Worm (Caenorhabditis elegans) whole organism, mixed stage, embryonic: Measurements from ENCODE around the gene phf-15.

Experiments
- elt-3 ChIP-seq: fragments of 150-350 bp; optimal IDR thresholded peaks from 2 replicates; lab custom pipeline; 2014; ENCODE audit warnings: missing biosample characterization, missing genetic modification characterization
- lin-13 ChIP-seq: fragments of 150-350 bp; optimal IDR thresholded peaks from 2 replicates; lab custom pipeline; 2014; ENCODE audit warnings: missing biosample characterization, missing genetic modification characterization
- lsy-2 ChIP-seq: fragments of 150-350 bp; optimal IDR thresholded peaks from 2 replicates; lab custom pipeline; 2014; ENCODE audit warnings: missing biosample characterization, missing genetic modification characterization
- nhr-12 ChIP-seq: fragments of 150-350 bp; optimal IDR thresholded peaks from 2 replicates; lab custom pipeline; 2014; ENCODE audit warnings: missing biosample characterization, missing genetic modification characterization
- nhr-76 ChIP-seq: sonication (generic microtip); optimal IDR thresholded peaks from 2 replicates; lab custom pipeline; 2017; ENCODE audit warnings: missing biosample characterization, missing genetic modification characterization
- snpc-4 ChIP-seq: fragments of 150-350 bp; optimal IDR thresholded peaks from 2 replicates; lab custom pipeline; 2014; ENCODE audit warnings: missing biosample characterization, missing genetic modification characterization
- unc-39 ChIP-seq: fragments of 150-350 bp; optimal IDR thresholded peaks from 2 replicates; lab custom pipeline; 2014; ENCODE audit warnings: missing biosample characterization, missing genetic modification characterization
- unc-62 ChIP-seq: fragments of 150-350 bp; optimal IDR thresholded peaks from 2 replicates; lab custom pipeline; 2014; ENCODE audit warnings: missing biosample characterization, missing genetic modification reagents, missing genetic modification characterization

- TF ChIP-seq unc-62 (GFP tag; lab: Kevin White, UChicago) (no peak), nhr-12 (tag; lab: Kevin White, UChicago) (no peak), nhr-76 (no peak), lin-13 (tag; lab: Kevin White, UChicago) (no peak), elt-3 (tag; lab: Kevin White, UChicago) (no peak), lsy-2 (no peak), snpc-4 (tag; lab: Kevin White, UChicago) (no peak), unc-39 (tag; lab: Kevin White, UChicago) (no peak)
Measured at ce11 chrIII:3307379-3307778, 15.3 kb upstream of the phf-15 start.
